Fruit fly (Drosophila melanogaster) whole organism, embryonic: Measurements from ENCODE around the gene sau.

ENCODE experiments used
- ATbp ChIP-seq: fragments of 200-800 bp; sonication (Bioruptor generic); optimal IDR thresholded peaks from 2 replicates; lab custom pipeline; 2017; ENCODE audit warnings: missing biosample characterization, mild to moderate bottlenecking, missing genetic modification characterization, missing genetic modification reagents
- C15 ChIP-seq: fragments of 200-800 bp; sonication (Bioruptor generic); IDR thresholded peaks from 3 replicates; pipeline ENCODE4 v1.3.6; 2022; ENCODE audit warnings: missing biosample characterization, missing genetic modification characterization
- CG10979 ChIP-seq: fragments of 200-800 bp; sonication (Bioruptor generic); optimal IDR thresholded peaks from 2 replicates; lab custom pipeline; 2018; ENCODE audit warnings: missing biosample characterization, mild to moderate bottlenecking, missing genetic modification characterization, moderate library complexity
- CG12942 ChIP-seq: fragments of 200-800 bp; sonication (Bioruptor generic); optimal IDR thresholded peaks from 3 replicates; lab custom pipeline; 2016; ENCODE audit warnings: missing biosample characterization, missing genetic modification characterization
- CG13123 ChIP-seq: fragments of 200-800 bp; sonication (Bioruptor generic); optimal IDR thresholded peaks from 2 replicates; lab custom pipeline; 2016; ENCODE audit warnings: missing biosample characterization, missing genetic modification characterization
- CG14441 ChIP-seq: fragments of 200-800 bp; sonication (Bioruptor generic); IDR thresholded peaks from 2 replicates; pipeline ENCODE4 v1.3.6; 2022; ENCODE audit warnings: missing biosample characterization, missing genetic modification characterization
- CG17359 ChIP-seq: fragments of 200-800 bp; sonication (Bioruptor generic); optimal IDR thresholded peaks from 3 replicates; lab custom pipeline; 2018; ENCODE audit warnings: missing biosample characterization, mild to moderate bottlenecking, missing genetic modification characterization, moderate library complexity
- CG2129 ChIP-seq: fragments of 200-800 bp; sonication (Bioruptor generic); IDR thresholded peaks from 2 replicates; pipeline ENCODE4 v1.3.6; 2022; ENCODE audit warnings: missing biosample characterization, missing genetic modification characterization; ENCODE audit not compliant: partially characterized antibody
- CG2678 ChIP-seq: fragments of 200-800 bp; sonication (Bioruptor generic); optimal IDR thresholded peaks from 3 replicates; lab custom pipeline; 2019; ENCODE audit warnings: missing biosample characterization, mild to moderate bottlenecking, missing genetic modification characterization, moderate library complexity
- CG33213 ChIP-seq: fragments of 200-800 bp; sonication (Bioruptor generic); optimal IDR thresholded peaks from 3 replicates; lab custom pipeline; 2016; ENCODE audit warnings: missing biosample characterization, missing genetic modification characterization
- CG33557 ChIP-seq: fragments of 200-800 bp; sonication (Bioruptor generic); optimal IDR thresholded peaks from 2 replicates; lab custom pipeline; 2019; ENCODE audit warnings: missing biosample characterization, mild to moderate bottlenecking, missing genetic modification characterization, moderate library complexity
- CG4404 ChIP-seq: fragments of 200-800 bp; sonication (Bioruptor generic); IDR thresholded peaks from 2 replicates; pipeline ENCODE4 v1.3.6; 2022; ENCODE audit warnings: missing biosample characterization, missing genetic modification characterization
- CG5180 ChIP-seq: fragments of 200-800 bp; sonication (Bioruptor generic); optimal IDR thresholded peaks from 3 replicates; lab custom pipeline; 2017; ENCODE audit warnings: missing biosample characterization, missing genetic modification characterization, mild to moderate bottlenecking, moderate library complexity, missing genetic modification reagents
- CG8089 ChIP-seq: fragments of 200-800 bp; sonication (Bioruptor generic); optimal IDR thresholded peaks from 3 replicates; lab custom pipeline; 2016; ENCODE audit warnings: missing biosample characterization, missing genetic modification characterization
- CG8290 ChIP-seq, 3 experiments: fragments of 200-800 bp; sonication (Bioruptor generic); optimal IDR thresholded peaks; 2 replicates each; lab custom pipeline; 2016 to 2019; ENCODE audit warnings: missing biosample characterization in 3 of 3, missing genetic modification characterization in 3 of 3, mild to moderate bottlenecking in 2 of 3, moderate library complexity in 1 of 3
- CG9817 ChIP-seq: fragments of 200-800 bp; sonication (Bioruptor generic); optimal IDR thresholded peaks from 2 replicates; lab custom pipeline; 2018; ENCODE audit warnings: missing biosample characterization, mild to moderate bottlenecking, missing genetic modification characterization, moderate library complexity
- Dek ChIP-seq: fragments of 200-800 bp; sonication (Bioruptor generic); optimal IDR thresholded peaks from 3 replicates; lab custom pipeline; 2019; ENCODE audit warnings: missing biosample characterization, mild to moderate bottlenecking, missing genetic modification characterization, moderate library complexity
- Dref ChIP-seq: fragments of 200-800 bp; sonication (Bioruptor generic); IDR thresholded peaks from 2 replicates; pipeline ENCODE4 v1.3.6; 2022; ENCODE audit warnings: missing biosample characterization, missing genetic modification characterization
- E2f1 ChIP-seq: fragments of 200-800 bp; sonication (Bioruptor generic); IDR thresholded peaks from 2 replicates; pipeline ENCODE4 v1.3.6; 2022; ENCODE audit warnings: missing biosample characterization, missing genetic modification characterization
- Elba2 ChIP-seq: fragments of 200-800 bp; sonication (Bioruptor generic); optimal IDR thresholded peaks from 3 replicates; lab custom pipeline; 2016; ENCODE audit warnings: missing biosample characterization, missing genetic modification characterization
- Fer2 ChIP-seq: fragments of 200-800 bp; sonication (Bioruptor generic); optimal IDR thresholded peaks from 2 replicates; lab custom pipeline; 2018; ENCODE audit warnings: missing biosample characterization, mild to moderate bottlenecking, missing genetic modification characterization, moderate library complexity
- Hr3 ChIP-seq: fragments of 200-800 bp; sonication (Bioruptor generic); optimal IDR thresholded peaks from 3 replicates; lab custom pipeline; 2016; ENCODE audit warnings: missing biosample characterization, missing genetic modification characterization
- Hsf ChIP-seq: fragments of 200-800 bp; sonication (Bioruptor generic); optimal IDR thresholded peaks from 3 replicates; lab custom pipeline; 2016; ENCODE audit warnings: missing biosample characterization, missing genetic modification characterization
- MTF-1 ChIP-seq: fragments of 200-800 bp; sonication (Bioruptor generic); optimal IDR thresholded peaks from 2 replicates; lab custom pipeline; 2018; ENCODE audit warnings: missing biosample characterization, mild to moderate bottlenecking, missing genetic modification characterization, borderline replicate concordance
- Myb ChIP-seq: fragments of 200-800 bp; sonication (Bioruptor generic); optimal IDR thresholded peaks from 2 replicates; lab custom pipeline; 2016; ENCODE audit warnings: missing biosample characterization, missing genetic modification characterization
- NfI ChIP-seq: fragments of 200-800 bp; sonication (Bioruptor generic); optimal IDR thresholded peaks from 3 replicates; lab custom pipeline; 2018; ENCODE audit warnings: missing biosample characterization, mild to moderate bottlenecking, missing genetic modification characterization, moderate library complexity
- Oaz ChIP-seq: fragments of 200-800 bp; sonication (Bioruptor generic); IDR thresholded peaks from 2 replicates; pipeline ENCODE4 v1.3.6; 2022; ENCODE audit warnings: missing biosample characterization, missing genetic modification characterization
- Rx ChIP-seq: fragments of 200-800 bp; sonication (Bioruptor generic); IDR thresholded peaks from 2 replicates; pipeline ENCODE4 v1.3.6; 2022; ENCODE audit warnings: missing biosample characterization, missing genetic modification characterization
- Six4 ChIP-seq: fragments of 200-800 bp; sonication (Bioruptor generic); optimal IDR thresholded peaks from 2 replicates; lab custom pipeline; 2016; ENCODE audit warnings: missing biosample characterization, missing genetic modification characterization
- dpn ChIP-seq, 2 experiments: fragments of 200-800 bp; sonication (Bioruptor generic); optimal IDR thresholded peaks; 3 replicates each; lab custom pipeline; 2016; ENCODE audit warnings: missing biosample characterization in 2 of 2, missing genetic modification characterization in 2 of 2
- esg ChIP-seq: fragments of 200-800 bp; sonication (Bioruptor generic); conservative IDR thresholded peaks from 2 replicates; pipeline ENCODE4 v1.3.6; 2022; ENCODE audit warnings: missing biosample characterization, missing genetic modification characterization
- eve ChIP-seq, 2 experiments: fragments of >200 bp; optimal IDR thresholded peaks; 2 replicates each; lab custom pipeline; 2017; ENCODE audit warnings: missing biosample characterization in 2 of 2, missing genetic modification characterization in 2 of 2
- ewg ChIP-seq: fragments of 200-800 bp; sonication (Bioruptor generic); optimal IDR thresholded peaks from 3 replicates; lab custom pipeline; 2017; ENCODE audit warnings: mild to moderate bottlenecking, missing biosample characterization, missing genetic modification reagents, missing genetic modification characterization
- fd96Cb ChIP-seq: fragments of 200-800 bp; sonication (Bioruptor generic); optimal IDR thresholded peaks from 2 replicates; lab custom pipeline; 2018; ENCODE audit warnings: missing biosample characterization, mild to moderate bottlenecking, missing genetic modification characterization, moderate library complexity
- ind ChIP-seq: fragments of 200-800 bp; sonication (Bioruptor generic); optimal IDR thresholded peaks from 3 replicates; lab custom pipeline; 2016; ENCODE audit warnings: missing biosample characterization, missing genetic modification characterization
- jing ChIP-seq: fragments of 200-800 bp; sonication (Bioruptor generic); optimal IDR thresholded peaks from 2 replicates; lab custom pipeline; 2018; ENCODE audit warnings: missing biosample characterization, mild to moderate bottlenecking, missing genetic modification characterization
- lab ChIP-seq: fragments of 200-800 bp; sonication (Bioruptor generic); optimal IDR thresholded peaks from 3 replicates; lab custom pipeline; 2017; ENCODE audit warnings: missing biosample characterization, missing genetic modification characterization, mild to moderate bottlenecking, moderate library complexity, missing genetic modification reagents
- lola ChIP-seq, 3 experiments: fragments of >200 bp in 2 of 3; fragments of 200-800 bp in 1 of 3; sonication (Bioruptor generic) in 1 of 3; optimal IDR thresholded peaks; 2 replicates each; lab custom pipeline; 2017 to 2019; ENCODE audit warnings: missing biosample characterization in 3 of 3, missing genetic modification characterization in 3 of 3, mild to moderate bottlenecking in 1 of 3, moderate library complexity in 1 of 3
- nom ChIP-seq: fragments of 200-800 bp; sonication (Bioruptor generic); optimal IDR thresholded peaks from 2 replicates; lab custom pipeline; 2017; ENCODE audit warnings: missing biosample characterization, missing genetic modification characterization, mild to moderate bottlenecking, moderate library complexity, missing genetic modification reagents
- onecut ChIP-seq: fragments of 200-800 bp; sonication (Bioruptor generic); IDR thresholded peaks from 2 replicates; pipeline ENCODE4 v1.3.6; 2022; ENCODE audit warnings: missing biosample characterization, missing genetic modification characterization
- otp ChIP-seq: fragments of 200-800 bp; sonication (Bioruptor generic); IDR thresholded peaks from 3 replicates; pipeline ENCODE4, ENCODE4 v1.3.6; 2022; ENCODE audit warnings: missing biosample characterization, missing genetic modification characterization
- scrt ChIP-seq: fragments of 200-800 bp; sonication (Bioruptor generic); optimal IDR thresholded peaks from 2 replicates; lab custom pipeline; 2018; ENCODE audit warnings: missing biosample characterization, mild to moderate bottlenecking, missing genetic modification characterization, moderate library complexity
- sens ChIP-seq: fragments of 200-800 bp; sonication (Bioruptor generic); peaks from one replicate; lab custom pipeline; 2016; ENCODE audit warnings: missing biosample characterization, missing genetic modification characterization
- sima ChIP-seq: fragments of 200-800 bp; sonication (Bioruptor generic); optimal IDR thresholded peaks from 2 replicates; lab custom pipeline; 2016; ENCODE audit warnings: missing biosample characterization, missing genetic modification characterization
- sisA ChIP-seq: fragments of 200-800 bp; sonication (Bioruptor generic); IDR thresholded peaks from 2 replicates; pipeline ENCODE4 v1.3.6; 2022; ENCODE audit warnings: missing biosample characterization, missing genetic modification characterization
- slbo ChIP-seq: fragments of 200-800 bp; sonication (Bioruptor generic); IDR thresholded peaks from 2 replicates; pipeline ENCODE4 v1.3.6; 2022; ENCODE audit warnings: missing biosample characterization, missing genetic modification characterization
- sob ChIP-seq: fragments of 200-800 bp; sonication (Bioruptor generic); IDR thresholded peaks from 2 replicates; pipeline ENCODE4 v1.3.6; 2022; ENCODE audit warnings: missing biosample characterization, missing genetic modification characterization
- stc ChIP-seq: fragments of 200-800 bp; sonication (Bioruptor generic); IDR thresholded peaks from 2 replicates; pipeline ENCODE4 v1.3.6; 2022; ENCODE audit warnings: missing biosample characterization, missing genetic modification characterization
- twi ChIP-seq: fragments of 200-800 bp; optimal IDR thresholded peaks from 2 replicates; lab custom pipeline; 2019; ENCODE audit warnings: missing biosample characterization, mild to moderate bottlenecking, missing genetic modification characterization, moderate library complexity
- zf30C ChIP-seq: fragments of 200-800 bp; sonication (Bioruptor generic); optimal IDR thresholded peaks from 3 replicates; lab custom pipeline; 2018; ENCODE audit warnings: missing biosample characterization, mild to moderate bottlenecking, missing genetic modification characterization

sau gene

dm6 chr2L:2227316-2227715, 1.2 kb downstream of the sau start (continued):
- TF ChIP-seq MTF-1 (GFP tag; lab: Kevin White, UChicago) (no peak), CG12942 (peak; percentile 37), lab (GFP tag; lab: Kevin White, UChicago) (peak; percentile 54), CG9817 (tag; lab: Kevin White, UChicago) (peak; percentile 2), ind (peak; percentile 49), CG8089 (GFP tag; lab: Kevin White, UChicago) (peak; percentile 20), CG2129 (GFP tag; lab: Robert Waterston, UW) (no peak), lola (GFP tag; optimal IDR thresholded peaks at IDR 0.05; lab: Kevin White, UChicago) (no peak), Hr3 (peak; percentile 16), Rx (GFP tag; lab: Robert Waterston, UW) (peak; percentile 60), Oaz (GFP tag; lab: Robert Waterston, UW) (peak; percentile 36; the same call in 1 of the 2 replicates), CG13123 (GFP tag; lab: Kevin White, UChicago) (no peak), dpn (GFP tag; optimal IDR thresholded peaks at IDR 0.05; lab: Kevin White, UChicago) (peak; percentile 26 to 47), sob (GFP tag; lab: Robert Waterston, UW) (peak; percentile 10; the same call in 1 of the 2 replicates), twi (tag; lab: Kevin White, UChicago) (no peak), CG10979 (tag; lab: Kevin White, UChicago) (peak; percentile 28), sisA (peak; percentile 59; the same call in 1 of the 2 replicates), CG33557 (GFP tag; lab: Kevin White, UChicago) (no peak), ewg (no peak), Myb (GFP tag; lab: Kevin White, UChicago) (no peak), otp (GFP tag; lab: Robert Waterston, UW) (peak; percentile 69; the same call in 2 of the 3 replicates), Hsf (GFP tag; lab: Kevin White, UChicago) (peak; percentile 42), CG2678 (tag; lab: Kevin White, UChicago) (peak; percentile 59), CG33213 (GFP tag; lab: Kevin White, UChicago) (no peak), Six4 (GFP tag; lab: Kevin White, UChicago) (peak; percentile 27), Fer2 (tag; lab: Kevin White, UChicago) (no peak), CG8290 (GFP tag; optimal IDR thresholded peaks at IDR 0.05; lab: Kevin White, UChicago) (no peak), CG8290 (tag; optimal IDR thresholded peaks at IDR 0.05; lab: Kevin White, UChicago) (peak in 1 of 2 experiments; percentile 60), C15 (0 out of 3 replicates have a peak, but pooled peaks have one; percentile 49), scrt (GFP tag; lab: Kevin White, UChicago) (no peak), fd96Cb (tag; lab: Kevin White, UChicago) (peak; percentile 43), Dek (no peak), NfI (GFP tag; lab: Kevin White, UChicago) (peak; percentile 34), Elba2 (GFP tag; lab: Kevin White, UChicago) (no peak), stc (GFP tag; lab: Robert Waterston, UW) (peak; percentile 72; the same call in 1 of the 2 replicates), sens (peak; percentile 90), CG5180 (peak; percentile 41), sima (GFP tag; lab: Kevin White, UChicago) (no peak), jing (GFP tag; lab: Kevin White, UChicago) (no peak), onecut (GFP tag; lab: Robert Waterston, UW) (peak; percentile 47), nom (GFP tag; lab: Kevin White, UChicago) (peak; percentile 49), CG14441 (GFP tag; lab: Robert Waterston, UW) (peak; percentile 65), CG4404 (GFP tag; lab: Robert Waterston, UW) (no peak), zf30C (GFP tag; lab: Kevin White, UChicago) (no peak), eve (GFP tag; optimal IDR thresholded peaks at IDR 0.05; lab: Kevin White, UChicago) (no peak), E2f1 (GFP tag; lab: Robert Waterston, UW) (peak; percentile 52; the same call in 1 of the 2 replicates), ATbp (GFP tag; lab: Kevin White, UChicago) (peak; percentile 68), slbo (peak; percentile 64), esg (GFP tag; lab: Robert Waterston, UW) (peak; percentile 9; the same call in 1 of the 2 replicates), CG17359 (tag; lab: Kevin White, UChicago) (peak; percentile 65), Dref (GFP tag; lab: Robert Waterston, UW) (no peak)
